Worm (Caenorhabditis elegans) whole organism, L4 larva: ENCODE data around the gene F13D2.1.
"Not testable (repeated sequence)": the region's sequence is repeated elsewhere in the genome, so short reads cannot be mapped to it uniquely, and the experiment has no call there.

ENCODE experiments used
- D1046.2 ChIP-seq: fragments of 200-800 bp; sonication (Bioruptor generic); IDR thresholded peaks from 2 replicates; pipeline ENCODE4 v1.3.6; 2022; ENCODE audit warnings: missing genetic modification characterization, missing compliant biosample characterization
- F44E2.7 ChIP-seq: fragments of 200-800 bp; sonication (Bioruptor generic); IDR thresholded peaks from 2 replicates; pipeline ENCODE4 v2.1.2; 2022; ENCODE audit warnings: missing genetic modification characterization, missing compliant biosample characterization
- R02D3.7 ChIP-seq: fragments of 150-350 bp; sonication (generic microtip); optimal IDR thresholded peaks from 3 replicates; lab custom pipeline; 2014; ENCODE audit warnings: missing biosample characterization, missing genetic modification characterization
- ZK337.2 ChIP-seq: fragments of 200-800 bp; sonication (Bioruptor generic); IDR thresholded peaks from 2 replicates; pipeline ENCODE4 v1.3.6; 2022; ENCODE audit warnings: missing genetic modification reagents, missing genetic modification characterization, missing compliant biosample characterization
- ZK546.5 ChIP-seq, 2 experiments: sonication (generic microtip); optimal IDR thresholded peaks; 2 replicates each; lab custom pipeline; 2017; ENCODE audit warnings: missing biosample characterization in 2 of 2, missing genetic modification characterization in 2 of 2
- aha-1 ChIP-seq: fragments of 150-350 bp; peaks from one replicate; lab custom pipeline; 2014; ENCODE audit warnings: missing biosample characterization, missing genetic modification characterization
- ama-1 ChIP-seq: fragments of 150-350 bp; optimal IDR thresholded peaks from 2 replicates; lab custom pipeline; 2014; ENCODE audit warnings: inconsistent platforms, mixed read lengths
- ceh-44 ChIP-seq: fragments of 200-800 bp; sonication (Bioruptor generic); IDR thresholded peaks from 2 replicates; pipeline ENCODE4 v1.3.6; 2022; ENCODE audit warnings: missing genetic modification reagents, missing genetic modification characterization, missing compliant biosample characterization
- ctbp-1 ChIP-seq: fragments of 200-800 bp; sonication (Bioruptor generic); IDR thresholded peaks from 2 replicates; pipeline ENCODE4 v1.3.6; 2022; ENCODE audit warnings: missing genetic modification reagents, missing genetic modification characterization, missing compliant biosample characterization
- dpl-1 ChIP-seq: fragments of 150-350 bp; optimal IDR thresholded peaks from 2 replicates; lab custom pipeline; 2014; ENCODE audit warnings: missing biosample characterization, missing genetic modification reagents, missing genetic modification characterization
- fkh-10 ChIP-seq: fragments of 150-350 bp; optimal IDR thresholded peaks from 2 replicates; lab custom pipeline; 2014; ENCODE audit warnings: missing biosample characterization, missing genetic modification reagents, missing genetic modification characterization
- fos-1 ChIP-seq: fragments of 150-350 bp; optimal IDR thresholded peaks from 2 replicates; lab custom pipeline; 2014; ENCODE audit warnings: missing biosample characterization, missing genetic modification characterization
- gei-8 ChIP-seq: fragments of 200-800 bp; sonication (Bioruptor generic); optimal IDR thresholded peaks from 2 replicates; lab custom pipeline; 2018; ENCODE audit warnings: mild to moderate bottlenecking, missing genetic modification characterization, missing compliant biosample characterization
- hlh-11 ChIP-seq: fragments of 200-800 bp; sonication (Bioruptor generic); optimal IDR thresholded peaks from 2 replicates; lab custom pipeline; 2018; ENCODE audit warnings: mild to moderate bottlenecking, missing genetic modification characterization, missing compliant biosample characterization
- hmg-1.1 ChIP-seq: fragments of 200-800 bp; sonication (Bioruptor generic); IDR thresholded peaks from 2 replicates; pipeline ENCODE4 v1.3.6; 2022; ENCODE audit warnings: missing genetic modification reagents, missing genetic modification characterization, missing compliant biosample characterization
- lim-7 ChIP-seq: fragments of 200-800 bp; sonication (Bioruptor generic); IDR thresholded peaks from 2 replicates; pipeline ENCODE4 v1.3.6; 2022; ENCODE audit warnings: missing genetic modification characterization, missing compliant biosample characterization
- lin-15B ChIP-seq: fragments of 150-350 bp; sonication (generic microtip); optimal IDR thresholded peaks from 3 replicates; lab custom pipeline; 2014; ENCODE audit warnings: missing biosample characterization, missing genetic modification characterization
- lin-29 ChIP-seq: fragments of 200-800 bp; sonication (Bioruptor generic); IDR thresholded peaks from 2 replicates; pipeline ENCODE4 v1.3.6; 2022; ENCODE audit warnings: missing genetic modification reagents, missing genetic modification characterization, missing compliant biosample characterization
- lin-38 ChIP-seq: fragments of 200-800 bp; sonication (Bioruptor generic); IDR thresholded peaks from 2 replicates; pipeline ENCODE4 v1.3.6; 2022; ENCODE audit warnings: missing genetic modification reagents, missing genetic modification characterization, missing compliant biosample characterization
- lin-39 ChIP-seq: fragments of 150-350 bp; optimal IDR thresholded peaks from 2 replicates; lab custom pipeline; 2014; ENCODE audit warnings: missing biosample characterization, missing genetic modification reagents, missing genetic modification characterization
- mdl-1 ChIP-seq, 2 experiments: fragments of 150-350 bp in 1 of 2; sonication (generic microtip) in 1 of 2; optimal IDR thresholded peaks; 2 replicates each; lab custom pipeline; 2014 to 2017; ENCODE audit warnings: missing biosample characterization in 2 of 2, missing genetic modification characterization in 2 of 2
- mes-2 ChIP-seq: sonication (generic microtip); optimal IDR thresholded peaks from 2 replicates; lab custom pipeline; 2016; ENCODE audit warnings: missing genotype, mild to moderate bottlenecking, missing genetic modification characterization, missing compliant biosample characterization; ENCODE audit not compliant: poor library complexity, severe bottlenecking
- nhr-10 ChIP-seq: fragments of 150-350 bp; optimal IDR thresholded peaks from 2 replicates; lab custom pipeline; 2014; ENCODE audit warnings: missing biosample characterization, missing genetic modification characterization
- nhr-102 ChIP-seq: sonication (generic microtip); optimal IDR thresholded peaks from 2 replicates; lab custom pipeline; 2016; ENCODE audit warnings: mild to moderate bottlenecking, missing genetic modification characterization, moderate library complexity, missing compliant biosample characterization
- nhr-111 ChIP-seq: fragments of 200-800 bp; sonication (Bioruptor generic); optimal IDR thresholded peaks from 2 replicates; lab custom pipeline; 2018; ENCODE audit warnings: mild to moderate bottlenecking, missing genetic modification characterization, missing compliant biosample characterization
- nhr-25 ChIP-seq: sonication (generic microtip); optimal IDR thresholded peaks from 2 replicates; lab custom pipeline; 2017; ENCODE audit warnings: missing genetic modification characterization, mild to moderate bottlenecking, missing compliant biosample characterization, antibody characterized with exemption, moderate library complexity, borderline replicate concordance; ENCODE audit not compliant: insufficient read depth
- nhr-48 ChIP-seq: sonication (generic microtip); optimal IDR thresholded peaks from 2 replicates; lab custom pipeline; 2016; ENCODE audit warnings: mild to moderate bottlenecking, missing genetic modification characterization, missing compliant biosample characterization
- pha-4 ChIP-seq, 2 experiments: fragments of 150-350 bp in 1 of 2; fragments of 200-800 bp in 1 of 2; sonication (Bioruptor generic) in 1 of 2; IDR thresholded peaks in 1 of 2; optimal IDR thresholded peaks in 1 of 2; 2 replicates each; pipeline versions ENCODE4 v1.3.6 to Lab custom; 2014 to 2022; ENCODE audit warnings: missing genetic modification characterization in 2 of 2, missing genetic modification reagents in 2 of 2, missing biosample characterization in 1 of 2, missing compliant biosample characterization in 1 of 2
- php-3 ChIP-seq: fragments of 200-800 bp; sonication (Bioruptor generic); IDR thresholded peaks from 2 replicates; pipeline ENCODE4 v1.3.6; 2022; ENCODE audit warnings: missing genetic modification reagents, missing genetic modification characterization, missing compliant biosample characterization
- pqm-1 ChIP-seq: sonication (generic microtip); optimal IDR thresholded peaks from 2 replicates; lab custom pipeline; 2017; ENCODE audit warnings: missing biosample characterization, missing genetic modification characterization
- set-16 ChIP-seq: fragments of 200-800 bp; sonication (Bioruptor generic); IDR thresholded peaks from 2 replicates; pipeline ENCODE4 v1.3.6; 2022; ENCODE audit warnings: missing genetic modification reagents, missing genetic modification characterization, missing compliant biosample characterization
- snpc-4 ChIP-seq: fragments of 150-350 bp; optimal IDR thresholded peaks from 2 replicates; lab custom pipeline; 2014; ENCODE audit warnings: missing biosample characterization, missing genetic modification characterization
- tag-97 ChIP-seq: fragments of 200-800 bp; sonication (Bioruptor generic); IDR thresholded peaks from 2 replicates; pipeline ENCODE4 v1.3.6; 2022; ENCODE audit warnings: missing genetic modification characterization, missing compliant biosample characterization
- tra-1 ChIP-seq: fragments of 200-800 bp; sonication (Bioruptor generic); IDR thresholded peaks from 2 replicates; pipeline ENCODE4 v1.3.6; 2022; ENCODE audit warnings: missing genetic modification reagents, missing genetic modification characterization, missing compliant biosample characterization
- unc-62 ChIP-seq, 3 experiments: fragments of 150-350 bp in 1 of 3; sonication (generic microtip); optimal IDR thresholded peaks in 2 of 3; peaks in 1 of 3; 1 replicate in 1 of 3; 2 replicates in 2 of 3; lab custom pipeline; 2014 to 2017; ENCODE audit warnings: missing biosample characterization in 3 of 3, missing genetic modification characterization in 3 of 3, missing genetic modification reagents in 3 of 3, missing genotype in 1 of 3
- vab-7 ChIP-seq: fragments of 200-800 bp; sonication (Bioruptor generic); IDR thresholded peaks from 2 replicates; pipeline ENCODE4 v1.3.6; 2022; ENCODE audit warnings: missing genetic modification reagents, missing genetic modification characterization, missing compliant biosample characterization

F13D2.1 gene

ce11 chrX:11201915-11202314 is 12.5 kb upstream of the F13D2.1 start:
- TF ChIP-seq set-16 (GFP tag; lab: Robert Waterston, UW) (peak; percentile 95), ctbp-1 (GFP tag; lab: Robert Waterston, UW) (0 out of 2 replicates have a peak, but pooled peaks have one; percentile 9), tag-97 (GFP tag; lab: Robert Waterston, UW) (0 out of 2 replicates have a peak, but pooled peaks have one; percentile 61)

ce11 chrX:11201165-11201564 is 11.8 kb upstream of the F13D2.1 start, which contains the start of gene col-179:
col-179 (plus strand) TSS chrX:11201465.
- no peak for TF ChIP-seq unc-62 (GFP tag; optimal IDR thresholded peaks at IDR 0.05 in 1 of 2; lab: Kevin White, UChicago)
- TF ChIP-seq unc-62 (tag; optimal IDR thresholded peaks at IDR 0.05; lab: Kevin White, UChicago) = no peak
- no peak for TF ChIP-seq ctbp-1 (GFP tag; lab: Robert Waterston, UW)
- no peak for TF ChIP-seq nhr-102 (tag; lab: Kevin White, UChicago)
- TF ChIP-seq fkh-10 = no peak
- no peak for TF ChIP-seq lin-15B (tag; lab: Kevin White, UChicago)
- TF ChIP-seq ZK546.5 (tag; optimal IDR thresholded peaks at IDR 0.05; lab: Kevin White, UChicago) = no peak
- TF ChIP-seq F44E2.7 (GFP tag; lab: Robert Waterston, UW) = no peak
- no peak for TF ChIP-seq php-3 (GFP tag; lab: Robert Waterston, UW)
- TF ChIP-seq lin-29 = no peak
- TF ChIP-seq ceh-44 = no peak
- no peak for TF ChIP-seq pha-4 (GFP tag; IDR thresholded peaks at IDR 0.05; lab: Robert Waterston, UW)
- TF ChIP-seq pha-4 (tag; optimal IDR thresholded peaks at IDR 0.05; lab: Kevin White, UChicago) = no peak
- TF ChIP-seq pqm-1 (tag; lab: Kevin White, UChicago) = no peak
- TF ChIP-seq, all 104 proteins: peak for 0

- TF ChIP-seq set-16 (GFP tag; lab: Robert Waterston, UW) = peak; percentile 95
- TF ChIP-seq tag-97 (GFP tag; lab: Robert Waterston, UW) = 0 out of 2 replicates have a peak, but pooled peaks have one; percentile 39
- 0 out of 2 replicates have a peak, but pooled peaks have one; percentile 14 for TF ChIP-seq pha-4 (GFP tag; IDR thresholded peaks at IDR 0.05; lab: Robert Waterston, UW)
- TF ChIP-seq pha-4 (tag; optimal IDR thresholded peaks at IDR 0.05; lab: Kevin White, UChicago) = not testable (repeated sequence)
- 0 out of 2 replicates have a peak, but pooled peaks have one; percentile 17 for TF ChIP-seq lim-7 (GFP tag; lab: Robert Waterston, UW)
These were observed 10.4 kb upstream of the F13D2.1 start for ce11 chrX:11199833-11200232.

ce11 chrX:11199155-11199554 is 9.7 kb upstream of the F13D2.1 start, which contains the start of gene col-178:
col-178 (plus strand) TSS chrX:11199455.
- no peak for TF ChIP-seq R02D3.7 (tag; lab: Kevin White, UChicago)
- TF ChIP-seq unc-62 (GFP tag; optimal IDR thresholded peaks at IDR 0.05 in 1 of 2; lab: Kevin White, UChicago) = peak in 1 of 2 experiments; percentile 67
- TF ChIP-seq unc-62 (tag; optimal IDR thresholded peaks at IDR 0.05; lab: Kevin White, UChicago) = no peak

ce11 chrX:11196741-11197140 is 7.3 kb upstream of the F13D2.1 start, which contains the start of gene C34F6.1:
C34F6.1 (minus strand) TSS chrX:11196841.
- TF ChIP-seq aha-1 = peak; percentile 17
- no peak for TF ChIP-seq nhr-10 (tag; lab: Kevin White, UChicago)
- TF ChIP-seq ZK337.2 = no peak

ce11 chrX:11193670-11194069 is 4.3 kb upstream of the F13D2.1 start:
- TF ChIP-seq dpl-1 (GFP tag; lab: Kevin White, UChicago) = no peak
- peak; percentile 20 for TF ChIP-seq hlh-11 (tag; lab: Kevin White, UChicago)
- peak in 1 of 2 experiments; percentile 67 for TF ChIP-seq unc-62 (GFP tag; optimal IDR thresholded peaks at IDR 0.05 in 1 of 2; lab: Kevin White, UChicago)
- no peak for TF ChIP-seq unc-62 (tag; optimal IDR thresholded peaks at IDR 0.05; lab: Kevin White, UChicago)

- no peak for TF ChIP-seq lin-39
- TF ChIP-seq gei-8 (GFP tag; lab: Kevin White, UChicago) = no peak
- no peak for TF ChIP-seq snpc-4 (tag; lab: Kevin White, UChicago)
- TF ChIP-seq lin-38 (GFP tag; lab: Robert Waterston, UW) = no peak
- TF ChIP-seq mes-2 (tag; lab: Kevin White, UChicago) = no peak
- TF ChIP-seq vab-7 (GFP tag; lab: Robert Waterston, UW) = no peak
- TF ChIP-seq ceh-44 = no peak
- no peak for TF ChIP-seq tra-1 (GFP tag; lab: Robert Waterston, UW)
- TF ChIP-seq ama-1 (lab: Kevin White, UChicago) = no peak
- TF ChIP-seq hmg-1.1 (GFP tag; lab: Robert Waterston, UW) = no peak
- no peak for TF ChIP-seq fos-1 (tag; lab: Kevin White, UChicago)
- TF ChIP-seq nhr-111 (GFP tag; lab: Kevin White, UChicago) = no peak
- TF ChIP-seq nhr-48 (tag; lab: Kevin White, UChicago) = peak; percentile 3
- TF ChIP-seq D1046.2 (GFP tag; lab: Robert Waterston, UW) = no peak
- peak in 1 of 2 experiments; percentile 45 for TF ChIP-seq mdl-1 (tag; optimal IDR thresholded peaks at IDR 0.05; lab: Kevin White, UChicago)
- peak; percentile 56 for TF ChIP-seq hlh-11 (tag; lab: Kevin White, UChicago)
- no peak for TF ChIP-seq nhr-25 (tag; lab: Kevin White, UChicago)
These were observed 1.0 kb upstream of the F13D2.1 start for ce11 chrX:11190443-11190842.
